Fruit fly (Drosophila melanogaster) whole organism, wandering third instar larva: ENCODE data around the gene HP1b.
"Not testable (repeated sequence)": the region's sequence is repeated elsewhere in the genome, so short reads cannot be mapped to it uniquely, and the experiment has no call there.

Experiments
- Abd-B ChIP-seq: fragments of >200 bp; optimal IDR thresholded peaks from 2 replicates; lab custom pipeline; 2017; ENCODE audit warnings: missing biosample characterization, missing genetic modification characterization
- CG32264 ChIP-seq: fragments of 200-800 bp; sonication (Bioruptor generic); optimal IDR thresholded peaks from 2 replicates; lab custom pipeline; 2016; ENCODE audit warnings: missing biosample characterization, missing genetic modification characterization
- CG9705 ChIP-seq: fragments of 200-800 bp; sonication (Bioruptor generic); optimal IDR thresholded peaks from 2 replicates; lab custom pipeline; 2018; ENCODE audit warnings: missing biosample characterization, mild to moderate bottlenecking, missing genetic modification characterization
- CrebA ChIP-seq: fragments of 200-800 bp; sonication (Bioruptor generic); optimal IDR thresholded peaks from 2 replicates; lab custom pipeline; 2016; ENCODE audit warnings: missing biosample characterization, mild to moderate bottlenecking, missing genetic modification characterization, borderline replicate concordance
- GATAd ChIP-seq: sonication (Bioruptor generic); optimal IDR thresholded peaks from 2 replicates; lab custom pipeline; 2016; ENCODE audit warnings: missing biosample characterization, missing genetic modification characterization
- HLH106 ChIP-seq: fragments of 200-800 bp; optimal IDR thresholded peaks from 3 replicates; lab custom pipeline; 2019; ENCODE audit warnings: missing biosample characterization, mild to moderate bottlenecking, missing genetic modification characterization, moderate library complexity
- Hnf4 ChIP-seq: fragments of 200-800 bp; sonication (Bioruptor generic); optimal IDR thresholded peaks from 2 replicates; lab custom pipeline; 2016; ENCODE audit warnings: missing biosample characterization, mild to moderate bottlenecking, missing genetic modification characterization
- Mio ChIP-seq: sonication (Bioruptor generic); optimal IDR thresholded peaks from 2 replicates; lab custom pipeline; 2016; ENCODE audit warnings: missing biosample characterization, missing genetic modification characterization
- Myc ChIP-seq: fragments of >200 bp; optimal IDR thresholded peaks from 2 replicates; lab custom pipeline; 2017
- N ChIP-seq: fragments of >200 bp; optimal IDR thresholded peaks from 2 replicates; lab custom pipeline; 2018; ENCODE audit warnings: missing biosample characterization, missing external identifiers, missing genetic modification characterization
- OdsH ChIP-seq: fragments of 200-800 bp; sonication (Bioruptor generic); optimal IDR thresholded peaks from 2 replicates; lab custom pipeline; 2016; ENCODE audit warnings: missing biosample characterization, mild to moderate bottlenecking, missing genetic modification characterization
- Rel ChIP-seq, 2 experiments: fragments of 200-800 bp; sonication (Bioruptor generic) in 1 of 2; optimal IDR thresholded peaks; 2 replicates in 1 of 2; 3 replicates in 1 of 2; lab custom pipeline; 2016 to 2019; ENCODE audit warnings: mild to moderate bottlenecking in 2 of 2, missing biosample characterization in 2 of 2, missing genetic modification characterization in 2 of 2, moderate library complexity in 1 of 2
- Sp1 ChIP-seq: fragments of 200-800 bp; sonication (Bioruptor generic); optimal IDR thresholded peaks from 3 replicates; lab custom pipeline; 2019; ENCODE audit warnings: missing biosample characterization, mild to moderate bottlenecking, missing genetic modification characterization, moderate library complexity
- Vsx2 ChIP-seq: fragments of 200-300, 225-300 bp; sonication (Bioruptor generic); optimal IDR thresholded peaks from 2 replicates; lab custom pipeline; 2018; ENCODE audit warnings: missing biosample characterization, missing genetic modification characterization; ENCODE audit not compliant: partially characterized antibody
- br ChIP-seq: fragments of 200-800 bp; sonication (Bioruptor generic); optimal IDR thresholded peaks from 2 replicates; lab custom pipeline; 2016; ENCODE audit warnings: missing biosample characterization, missing genetic modification characterization
- brk ChIP-seq: fragments of 200-800 bp; sonication (Bioruptor generic); optimal IDR thresholded peaks from 2 replicates; lab custom pipeline; 2016; ENCODE audit warnings: missing biosample characterization, mild to moderate bottlenecking, missing genetic modification characterization
- dl ChIP-seq, 2 experiments: fragments of 175-275, 200-275 bp in 1 of 2; fragments of 200-275 bp in 1 of 2; sonication (Bioruptor generic); optimal IDR thresholded peaks; lab custom pipeline; 2018; ENCODE audit warnings: mild to moderate bottlenecking in 2 of 2, missing biosample characterization in 2 of 2, missing genetic modification characterization in 2 of 2, moderate library complexity in 2 of 2; ENCODE audit not compliant: partially characterized antibody in 2 of 2, insufficient read depth in 1 of 2
- dsf ChIP-seq: sonication (Bioruptor generic); optimal IDR thresholded peaks from 2 replicates; lab custom pipeline; 2016; ENCODE audit warnings: missing biosample characterization, missing genetic modification characterization, borderline replicate concordance
- ey ChIP-seq: fragments of 200-800 bp; sonication (Bioruptor generic); optimal IDR thresholded peaks from 2 replicates; lab custom pipeline; 2016; ENCODE audit warnings: missing biosample characterization, missing genetic modification characterization
- foxo ChIP-seq, 2 experiments: fragments of 200-800 bp; sonication (Bioruptor generic); optimal IDR thresholded peaks; 2 replicates in 1 of 2; 3 replicates in 1 of 2; lab custom pipeline; 2016 to 2017; ENCODE audit warnings: missing biosample characterization in 2 of 2, missing genetic modification characterization in 2 of 2
- fru ChIP-seq: fragments of 200-800 bp; sonication (Bioruptor generic); optimal IDR thresholded peaks from 3 replicates; lab custom pipeline; 2016; ENCODE audit warnings: missing biosample characterization, mild to moderate bottlenecking, missing genetic modification characterization
- h ChIP-seq: fragments of 200-800 bp; sonication (Bioruptor generic); optimal IDR thresholded peaks from 3 replicates; lab custom pipeline; 2016; ENCODE audit warnings: missing biosample characterization, mild to moderate bottlenecking, missing genetic modification characterization
- jim ChIP-seq: fragments of 175-275, 200-325 bp; sonication (Bioruptor generic); optimal IDR thresholded peaks from 2 replicates; lab custom pipeline; 2016; ENCODE audit warnings: missing biosample characterization, mild to moderate bottlenecking, missing genetic modification characterization
- psq ChIP-seq: fragments of 200-800 bp; sonication (Bioruptor generic); optimal IDR thresholded peaks from 3 replicates; lab custom pipeline; 2017; ENCODE audit warnings: missing biosample characterization, mild to moderate bottlenecking, missing genetic modification characterization, moderate library complexity
- rgr ChIP-seq: fragments of 200-800 bp; sonication (Bioruptor generic); optimal IDR thresholded peaks from 3 replicates; lab custom pipeline; 2016; ENCODE audit warnings: missing biosample characterization, mild to moderate bottlenecking, missing genetic modification characterization
- sage ChIP-seq: fragments of 200-800 bp; sonication (Bioruptor generic); optimal IDR thresholded peaks from 2 replicates; lab custom pipeline; 2016; ENCODE audit warnings: missing biosample characterization, mild to moderate bottlenecking, missing genetic modification characterization
- tai ChIP-seq: sonication (Bioruptor generic); optimal IDR thresholded peaks from 2 replicates; lab custom pipeline; 2016; ENCODE audit warnings: missing biosample characterization, missing genetic modification characterization
- woc ChIP-seq: sonication (Bioruptor generic); optimal IDR thresholded peaks from 2 replicates; lab custom pipeline; 2016; ENCODE audit warnings: missing biosample characterization, mild to moderate bottlenecking, missing genetic modification characterization

HP1b gene

DNA sequence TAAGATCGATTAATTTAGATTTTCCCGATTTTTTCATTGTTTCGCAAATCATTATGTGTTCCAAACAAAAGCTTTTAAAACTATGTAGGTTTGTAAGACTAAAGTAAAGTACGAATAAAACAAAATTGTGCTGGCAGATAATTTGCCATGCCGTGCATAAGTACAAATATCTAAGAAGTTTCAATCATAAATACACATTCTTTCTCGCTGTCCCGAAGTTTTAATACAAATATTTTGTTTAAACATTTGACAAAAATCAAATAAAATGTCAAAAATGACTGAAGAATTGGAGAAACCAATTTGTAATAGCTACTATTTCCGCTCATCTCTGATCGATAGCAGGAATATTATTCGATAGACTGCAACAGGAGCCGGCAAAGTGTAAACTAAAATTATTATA lies 1.7 kb downstream of the HP1b start, which contains the start of gene APC4:
Gene APC4, plus strand, starts transcription at position 332 of the 400 bp plus-strand sequence.
- TF ChIP-seq sage (GFP tag; lab: Kevin White, UChicago) (no peak), CG32264 (no peak), Abd-B (GFP tag; lab: Kevin White, UChicago) (no peak), dsf (GFP tag; lab: Kevin White, UChicago) (no peak), Myc (lab: Kevin White, UChicago) (peak; percentile 96), dl (GFP tag; optimal IDR thresholded peaks at IDR 0.05; lab: Kevin White, UChicago; ENCODE audit: insufficient read depth in 1 of 2, partially characterized antibody in 2 of 2) (no peak), psq (GFP tag; lab: Kevin White, UChicago) (peak; percentile 25), woc (GFP tag; lab: Kevin White, UChicago) (peak; percentile 82), foxo (GFP tag; optimal IDR thresholded peaks at IDR 0.05; lab: Kevin White, UChicago) (peak in 1 of 2 experiments; percentile 40), h (GFP tag; lab: Kevin White, UChicago) (peak; percentile 28), GATAd (GFP tag; lab: Kevin White, UChicago) (no peak), CG9705 (GFP tag; lab: Kevin White, UChicago) (peak; percentile 29), fru (GFP tag; lab: Kevin White, UChicago) (peak; percentile 58), rgr (GFP tag; lab: Kevin White, UChicago) (peak; percentile 32), tai (GFP tag; lab: Kevin White, UChicago) (no peak), Mio (no peak), Sp1 (GFP tag; lab: Kevin White, UChicago) (peak; percentile 55), Vsx2 (GFP tag; lab: Kevin White, UChicago) (no peak), brk (GFP tag; lab: Kevin White, UChicago) (no peak), Hnf4 (no peak), OdsH (GFP tag; lab: Kevin White, UChicago) (no peak), ey (peak; percentile 41), HLH106 (tag; lab: Kevin White, UChicago) (peak; percentile 52)

DNA sequence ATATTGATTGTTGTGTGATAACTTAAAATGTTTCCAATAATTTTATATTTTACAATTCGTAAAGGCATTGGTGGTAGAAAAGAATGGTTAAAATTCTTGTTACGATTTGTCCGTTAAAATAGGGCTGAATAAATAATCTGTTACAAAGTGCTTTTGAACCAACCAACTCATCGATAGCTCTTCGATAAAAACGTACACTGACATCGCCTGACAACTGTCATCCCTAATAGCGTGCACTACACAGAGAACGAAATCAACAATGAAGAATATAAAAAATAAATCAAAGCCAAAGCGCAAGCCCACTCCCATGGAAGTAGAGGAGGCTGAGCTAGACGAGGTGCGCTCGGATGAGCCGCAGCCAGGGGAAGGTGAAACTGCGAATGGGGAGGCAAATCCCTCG lies 4.9 kb downstream of the HP1b start, which contains the start of gene CG32708:
Gene CG32708, plus strand, starts transcription at position 207 of the 400 bp plus-strand sequence.
- no peak for TF ChIP-seq h (GFP tag; lab: Kevin White, UChicago)
- TF ChIP-seq Myc (lab: Kevin White, UChicago) = no peak
- no peak for TF ChIP-seq N (GFP tag; lab: Kevin White, UChicago)
- TF ChIP-seq HLH106 (tag; lab: Kevin White, UChicago) = peak; percentile 2
- TF ChIP-seq Hnf4 = no peak
- no peak for TF ChIP-seq CrebA (GFP tag; lab: Kevin White, UChicago)
- TF ChIP-seq, all 38 proteins: peak for 1

DNA sequence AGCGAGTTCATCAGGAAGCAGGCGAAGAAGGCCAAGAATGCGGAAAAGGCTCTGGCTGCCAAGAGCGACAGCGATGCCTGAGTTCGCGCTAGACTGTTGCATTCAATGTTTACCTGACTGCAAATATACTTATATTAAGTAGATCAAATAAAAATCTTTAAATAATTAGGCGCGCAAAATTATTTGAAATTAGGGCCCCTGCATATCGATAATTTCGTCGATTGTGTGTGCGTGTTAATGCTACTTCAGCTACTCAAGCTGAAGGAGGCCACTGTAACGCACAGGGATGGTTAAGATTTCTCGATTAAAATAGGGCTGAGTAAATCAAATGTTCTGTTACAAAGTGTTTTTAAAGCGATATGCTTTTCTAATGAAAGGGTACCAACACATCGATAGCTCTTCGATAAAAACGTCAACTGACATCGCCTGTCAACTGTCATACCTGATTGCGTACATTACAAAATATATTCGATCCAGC lies 5.9 kb downstream of the HP1b start, which contains the start of gene CG32706:
Gene CG32706, plus strand, starts transcription at position 428 of the 478 bp plus-strand sequence.
- not testable (repeated sequence) for TF ChIP-seq psq, GATAd, OdsH (GFP tag; lab: Kevin White, UChicago)

DNA sequence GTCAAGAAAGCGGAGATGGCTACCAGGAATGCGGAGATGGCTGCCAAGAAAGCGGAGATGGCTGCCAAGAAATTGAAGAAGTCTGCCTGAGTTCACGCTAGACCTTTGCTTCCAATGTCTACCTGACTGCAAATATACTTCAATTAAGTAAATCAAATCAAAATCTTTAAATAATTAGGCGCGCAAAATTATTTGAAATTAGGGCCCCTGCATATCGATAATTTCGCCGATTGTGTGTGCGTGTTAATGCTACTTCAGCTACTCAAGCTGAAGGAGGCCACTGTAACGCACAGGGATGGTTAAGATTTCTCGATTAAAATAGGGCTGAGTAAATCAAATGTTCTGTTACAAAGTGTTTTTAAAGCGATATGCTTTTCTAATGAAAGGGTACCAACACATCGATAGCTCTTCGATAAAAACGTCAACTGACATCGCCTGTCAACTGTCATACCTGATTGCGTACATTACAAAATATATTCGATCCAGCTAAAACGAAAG lies 7.1 kb downstream of the HP1b start, which contains the start of gene CG6999:
Gene CG6999, plus strand, starts transcription at position 448 of the 498 bp plus-strand sequence.
- not testable (repeated sequence) for TF ChIP-seq jim (GFP tag; lab: Kevin White, UChicago); br (GFP tag; lab: Kevin White, UChicago); CG32264

DNA sequence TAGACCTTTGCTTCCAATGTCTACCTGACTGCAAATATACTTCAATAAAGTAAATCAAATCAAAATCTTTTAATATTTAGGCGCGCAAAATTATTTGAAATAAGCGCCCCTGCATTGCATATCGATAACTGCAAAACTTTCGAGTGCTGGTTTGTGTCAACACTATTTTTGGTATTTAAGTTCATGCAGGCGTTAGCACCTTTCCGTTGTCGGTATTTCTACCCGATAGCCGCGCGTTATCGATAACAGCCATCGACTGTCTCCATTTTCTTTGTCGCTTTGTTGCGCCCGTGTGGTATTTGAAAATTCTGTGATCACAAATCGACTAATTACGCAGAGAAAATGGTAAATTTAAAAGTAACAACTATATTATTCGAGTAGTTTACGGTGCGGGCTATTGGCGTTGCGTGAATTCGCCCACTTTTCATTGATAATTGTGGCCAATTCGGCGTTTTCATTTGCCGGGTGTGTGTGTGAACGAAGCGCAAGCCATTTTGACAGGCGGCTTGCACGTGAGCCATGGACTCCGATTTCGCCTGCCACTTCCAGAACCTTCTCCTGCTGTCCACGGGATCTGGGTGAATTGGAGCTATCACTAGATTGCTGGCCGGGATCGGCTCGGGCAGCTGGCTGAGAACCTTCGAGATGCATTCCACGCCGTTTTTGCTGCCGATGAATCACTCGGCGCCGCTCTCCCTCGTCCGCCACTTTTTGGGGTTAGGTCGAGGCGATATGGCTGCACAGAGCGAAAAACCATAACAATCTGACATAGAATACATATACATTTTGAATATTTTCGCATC lies 8.6 kb downstream of the HP1b start, which contains the start of gene CCT2:
Gene CCT2, plus strand, starts transcription at position 260 of the 803 bp plus-strand sequence.
- TF ChIP-seq Vsx2 (GFP tag; lab: Kevin White, UChicago) = no peak
- TF ChIP-seq Rel (GFP tag; optimal IDR thresholded peaks at IDR 0.05; lab: Kevin White, UChicago) = no peak
- TF ChIP-seq Rel (tag; optimal IDR thresholded peaks at IDR 0.05; lab: Kevin White, UChicago) = peak; percentile 5
- no peak for TF ChIP-seq N (GFP tag; lab: Kevin White, UChicago)
- TF ChIP-seq HLH106 (tag; lab: Kevin White, UChicago) = peak; percentile 4
